Fruit fly (Drosophila melanogaster) Kc167 (cell line): Measurements from ENCODE around the gene caps.

ENCODE experiments used
- Myc ChIP-seq: fragments of >200 bp; optimal IDR thresholded peaks from 2 replicates; lab custom pipeline; 2017; ENCODE audit warnings: missing external identifiers
- Sin3A ChIP-seq: fragments of >200 bp; optimal IDR thresholded peaks from 2 replicates; lab custom pipeline; 2018; ENCODE audit warnings: missing external identifiers
- h ChIP-seq: fragments of >200 bp; optimal IDR thresholded peaks from 3 replicates; lab custom pipeline; 2018; ENCODE audit warnings: missing external identifiers
- insv ChIP-seq: fragments of >200 bp; optimal IDR thresholded peaks from 3 replicates; lab custom pipeline; 2018; ENCODE audit warnings: missing external identifiers
- psq ChIP-seq: fragments of >200 bp; optimal IDR thresholded peaks from 2 replicates; lab custom pipeline; 2017; ENCODE audit warnings: missing external identifiers
- ttk ChIP-seq: sonication (Bioruptor generic); optimal IDR thresholded peaks from 2 replicates; lab custom pipeline; 2017; ENCODE audit warnings: missing external identifiers

The caps gene

dm6 chr3L:13298923-13299322 is 70.4 kb downstream of the caps start, which contains the start of gene CG42481:
Gene CG42481, minus strand, starts transcription at chr3L:13299023.
- no peak for TF ChIP-seq Sin3A (lab: Kevin White, UChicago)
- TF ChIP-seq psq: no peak
- no peak for TF ChIP-seq h (lab: Kevin White, UChicago)
- no peak for TF ChIP-seq insv (lab: Kevin White, UChicago)
- TF ChIP-seq ttk (lab: Kevin White, UChicago): no peak
- no peak for TF ChIP-seq Myc (lab: Kevin White, UChicago)

dm6 chr3L:13300052-13300451 is 71.6 kb downstream of the caps start, which contains the start of gene CG43147:
Gene CG43147, minus strand, starts transcription at chr3L:13300152.
- TF ChIP-seq psq: no peak
- TF ChIP-seq h (lab: Kevin White, UChicago): no peak
- TF ChIP-seq Myc (lab: Kevin White, UChicago): no peak
- TF ChIP-seq ttk (lab: Kevin White, UChicago): no peak
- no peak for TF ChIP-seq Sin3A (lab: Kevin White, UChicago)
- TF ChIP-seq insv (lab: Kevin White, UChicago): no peak

- TF ChIP-seq Sin3A (lab: Kevin White, UChicago) (no peak), psq (no peak), insv (lab: Kevin White, UChicago) (no peak), ttk (lab: Kevin White, UChicago) (no peak), Myc (lab: Kevin White, UChicago) (no peak), h (lab: Kevin White, UChicago) (no peak)
Observed at dm6 chr3L:13301335-13301734, 72.8 kb downstream of the caps start, which contains the start of gene SP. Gene SP, plus strand, starts transcription at chr3L:13301635.

- TF ChIP-seq ttk (lab: Kevin White, UChicago) (no peak), Myc (lab: Kevin White, UChicago) (no peak), h (lab: Kevin White, UChicago) (no peak), Sin3A (lab: Kevin White, UChicago) (no peak)
Observed at dm6 chr3L:13301787-13302186, 73.3 kb downstream of the caps start.

dm6 chr3L:13312250-13312649 is 83.8 kb downstream of the caps start:
- TF ChIP-seq Sin3A (lab: Kevin White, UChicago): no peak
- no peak for TF ChIP-seq insv (lab: Kevin White, UChicago)

- TF ChIP-seq insv (lab: Kevin White, UChicago) (no peak), ttk (lab: Kevin White, UChicago) (no peak), h (lab: Kevin White, UChicago) (no peak), Myc (lab: Kevin White, UChicago) (no peak), Sin3A (lab: Kevin White, UChicago) (no peak), psq (no peak)
Observed at dm6 chr3L:13328835-13329234, 100.3 kb downstream of the caps start, which contains the start of gene CG14113. Gene CG14113, plus strand, starts transcription at chr3L:13329135.
